Worm (Caenorhabditis elegans) whole organism, L3 larva: ENCODE data around the gene F56A11.6.
A peak's percentile ranks its signal among the peaks of the same experiment; 100 is the strongest.

Experiments used
- R02D3.7 ChIP-seq: fragments of 150-350 bp; optimal IDR thresholded peaks from 2 replicates; lab custom pipeline; 2014; ENCODE audit warnings: missing biosample characterization, missing genetic modification characterization
- ZK546.5 ChIP-seq: sonication (generic microtip); optimal IDR thresholded peaks from 2 replicates; lab custom pipeline; 2017; ENCODE audit warnings: missing biosample characterization, missing genetic modification characterization
- aly-2 ChIP-seq: fragments of 150-350 bp; optimal IDR thresholded peaks from 2 replicates; lab custom pipeline; 2014; ENCODE audit warnings: missing biosample characterization, missing genetic modification characterization
- ama-1 ChIP-seq: fragments of 150-350 bp; optimal IDR thresholded peaks from 2 replicates; lab custom pipeline; 2018
- ceh-16 ChIP-seq: sonication (generic microtip); optimal IDR thresholded peaks from 2 replicates; lab custom pipeline; 2017; ENCODE audit warnings: missing biosample characterization, missing genetic modification characterization
- ceh-28 ChIP-seq: fragments of 150-350 bp; optimal IDR thresholded peaks from 2 replicates; lab custom pipeline; 2014; ENCODE audit warnings: missing biosample characterization, missing genetic modification reagents, missing genetic modification characterization
- ceh-82 ChIP-seq: fragments of 150-350 bp; optimal IDR thresholded peaks from 2 replicates; lab custom pipeline; 2014; ENCODE audit warnings: missing biosample characterization, missing genetic modification characterization
- ceh-9 ChIP-seq: sonication (generic microtip); optimal IDR thresholded peaks from 2 replicates; lab custom pipeline; 2018; ENCODE audit warnings: missing biosample characterization, missing genetic modification characterization
- egl-27 ChIP-seq: sonication (generic microtip); optimal IDR thresholded peaks from 4 replicates; lab custom pipeline; 2017; ENCODE audit warnings: missing biosample characterization, missing genetic modification reagents, missing genetic modification characterization
- egl-5 ChIP-seq: fragments of 150-350 bp; optimal IDR thresholded peaks from 2 replicates; lab custom pipeline; 2017; ENCODE audit warnings: missing biosample characterization, missing genetic modification reagents, missing genetic modification characterization, inconsistent platforms
- elt-2 ChIP-seq: sonication (generic microtip); optimal IDR thresholded peaks from 2 replicates; lab custom pipeline; 2016; ENCODE audit warnings: missing genetic modification reagents, mild to moderate bottlenecking, missing genetic modification characterization, missing compliant biosample characterization
- elt-3 ChIP-seq, 3 experiments: fragments of 150-350 bp in 1 of 3; sonication (generic microtip) in 2 of 3; optimal IDR thresholded peaks; 2 replicates in 2 of 3; 4 replicates in 1 of 3; lab custom pipeline; 2014 to 2017; ENCODE audit warnings: missing biosample characterization in 3 of 3, missing genetic modification characterization in 3 of 3
- eor-1 ChIP-seq, 2 experiments: fragments of 150-350 bp; optimal IDR thresholded peaks; 2 replicates each; lab custom pipeline; 2014 to 2018; ENCODE audit warnings: missing biosample characterization in 2 of 2, missing genetic modification characterization in 2 of 2
- fkh-2 ChIP-seq: fragments of 150-350 bp; optimal IDR thresholded peaks from 2 replicates; lab custom pipeline; 2014; ENCODE audit warnings: missing biosample characterization, missing genetic modification reagents, missing genetic modification characterization
- hmg-11 ChIP-seq: sonication (generic microtip); optimal IDR thresholded peaks from 2 replicates; lab custom pipeline; 2016; ENCODE audit warnings: missing genetic modification characterization, missing compliant biosample characterization
- jun-1 ChIP-seq: fragments of 150-350 bp; optimal IDR thresholded peaks from 2 replicates; lab custom pipeline; 2014; ENCODE audit warnings: missing biosample characterization, missing genetic modification reagents, missing genetic modification characterization
- lsy-12 ChIP-seq: sonication (generic microtip); optimal IDR thresholded peaks from 2 replicates; lab custom pipeline; 2016; ENCODE audit warnings: mild to moderate bottlenecking, missing genetic modification characterization, missing compliant biosample characterization
- mml-1 ChIP-seq: fragments of 150-350 bp; sonication (generic microtip); optimal IDR thresholded peaks from 3 replicates; lab custom pipeline; 2014; ENCODE audit warnings: missing biosample characterization, missing genetic modification characterization
- nhr-11 ChIP-seq: fragments of 150-350 bp; optimal IDR thresholded peaks from 2 replicates; lab custom pipeline; 2014; ENCODE audit warnings: missing biosample characterization, missing genetic modification characterization
- nhr-23 ChIP-seq: fragments of 150-350 bp; optimal IDR thresholded peaks from 2 replicates; lab custom pipeline; 2014; ENCODE audit warnings: missing biosample characterization, missing genetic modification reagents, missing genetic modification characterization
- nhr-237 ChIP-seq: fragments of 150-350 bp; optimal IDR thresholded peaks from 2 replicates; lab custom pipeline; 2014; ENCODE audit warnings: missing biosample characterization, missing genetic modification characterization
- nhr-28 ChIP-seq: fragments of 150-350 bp; optimal IDR thresholded peaks from 2 replicates; lab custom pipeline; 2014; ENCODE audit warnings: missing biosample characterization, missing genetic modification characterization
- nhr-67 ChIP-seq: fragments of 150-350 bp; optimal IDR thresholded peaks from 2 replicates; lab custom pipeline; 2014; ENCODE audit warnings: missing biosample characterization, missing genetic modification characterization
- nhr-76 ChIP-seq: fragments of 150-350 bp; sonication (generic microtip); optimal IDR thresholded peaks from 5 replicates; lab custom pipeline; 2014; ENCODE audit warnings: missing biosample characterization, missing genetic modification characterization
- nhr-77 ChIP-seq: fragments of 150-350 bp; optimal IDR thresholded peaks from 2 replicates; lab custom pipeline; 2014; ENCODE audit warnings: missing biosample characterization, missing genetic modification characterization
- pha-4 ChIP-seq: fragments of 150-350 bp; optimal IDR thresholded peaks from 2 replicates; lab custom pipeline; 2014; ENCODE audit warnings: missing biosample characterization, missing genetic modification reagents, missing genetic modification characterization
- pqm-1 ChIP-seq: fragments of 150-350 bp; optimal IDR thresholded peaks from 2 replicates; lab custom pipeline; 2017; ENCODE audit warnings: missing biosample characterization, missing genetic modification characterization, inconsistent platforms
- sea-2 ChIP-seq: fragments of 150-350 bp; sonication (generic microtip); optimal IDR thresholded peaks from 4 replicates; lab custom pipeline; 2014; ENCODE audit warnings: missing biosample characterization, missing genetic modification reagents, missing genetic modification characterization
- tbx-2 ChIP-seq: sonication (generic microtip); optimal IDR thresholded peaks from 2 replicates; lab custom pipeline; 2016; ENCODE audit warnings: mild to moderate bottlenecking, missing genetic modification characterization, missing compliant biosample characterization
- unc-39 ChIP-seq: sonication (generic microtip); optimal IDR thresholded peaks from 4 replicates; lab custom pipeline; 2017; ENCODE audit warnings: missing biosample characterization, missing genetic modification characterization
- unc-62 ChIP-seq: fragments of 150-350 bp; sonication (generic microtip); optimal IDR thresholded peaks from 4 replicates; lab custom pipeline; 2014; ENCODE audit warnings: missing biosample characterization, missing genetic modification reagents, missing genetic modification characterization
- zag-1 ChIP-seq: fragments of 150-350 bp; optimal IDR thresholded peaks from 2 replicates; lab custom pipeline; 2014; ENCODE audit warnings: missing biosample characterization, missing genetic modification characterization
- ztf-4 ChIP-seq: fragments of 150-350 bp; optimal IDR thresholded peaks from 2 replicates; lab custom pipeline; 2014; ENCODE audit warnings: missing biosample characterization, missing genetic modification characterization

The F56A11.6 gene

DNA sequence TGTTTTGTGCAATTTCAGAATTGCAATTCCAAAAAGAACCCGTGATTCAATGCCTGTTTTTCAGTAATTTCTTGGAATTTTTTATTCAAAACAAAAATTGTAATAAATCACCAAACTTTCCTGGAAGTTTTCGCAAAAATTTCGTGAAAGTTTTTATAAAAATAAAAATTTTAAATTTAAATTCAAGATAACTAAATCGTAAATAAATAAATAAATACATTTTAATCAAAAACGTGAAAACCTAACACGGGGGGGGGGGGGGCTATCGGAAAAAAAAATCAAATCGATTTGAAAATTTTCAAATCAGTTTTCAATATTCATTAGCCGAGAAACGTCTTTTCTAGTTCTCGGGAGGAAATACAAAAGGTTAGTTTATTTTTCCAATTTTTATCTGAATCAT lies 11.0 kb upstream of the F56A11.6 start, which contains the start of gene C18H7.4:
TSS of gene C18H7.4 (plus strand) at position 301 of the 400 bp plus-strand sequence.
- TF ChIP-seq lsy-12 (no peak), unc-62 (GFP tag; lab: Kevin White, UChicago) (no peak), ZK546.5 (tag; lab: Kevin White, UChicago) (no peak), pha-4 (tag; lab: Kevin White, UChicago) (no peak), hmg-11 (tag; lab: Kevin White, UChicago) (no peak), jun-1 (tag; lab: Kevin White, UChicago) (no peak), ceh-82 (tag; lab: Kevin White, UChicago) (no peak), nhr-76 (tag; lab: Kevin White, UChicago) (no peak), zag-1 (tag; lab: Kevin White, UChicago) (no peak), ztf-4 (tag; lab: Kevin White, UChicago) (no peak), egl-27 (tag; lab: Kevin White, UChicago) (no peak), nhr-237 (tag; lab: Kevin White, UChicago) (no peak), nhr-77 (no peak), ceh-28 (tag; lab: Kevin White, UChicago) (no peak), R02D3.7 (tag; lab: Kevin White, UChicago) (no peak), pqm-1 (tag; lab: Kevin White, UChicago) (no peak), nhr-67 (tag; lab: Kevin White, UChicago) (no peak), ceh-16 (tag; lab: Kevin White, UChicago) (no peak), ceh-9 (no peak)

DNA sequence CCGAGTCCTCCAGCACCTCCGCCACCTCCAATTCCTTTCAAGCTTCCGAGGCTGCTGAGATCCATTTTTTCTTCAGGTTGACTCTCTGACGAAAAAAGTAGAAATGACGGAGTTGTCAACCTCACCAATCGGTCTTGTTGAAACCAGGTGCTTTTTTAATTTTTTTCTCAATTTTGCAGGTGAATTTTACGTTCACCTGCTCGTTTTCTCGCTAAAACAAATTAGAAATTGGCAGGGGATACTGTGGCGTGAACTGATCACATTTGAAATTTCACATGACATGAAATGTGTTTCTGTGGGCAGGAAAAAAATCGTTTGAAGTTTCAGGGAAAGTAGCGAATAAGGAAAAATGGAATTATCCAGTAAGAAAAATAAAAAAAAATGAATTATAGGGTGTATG lies 10.4 kb upstream of the F56A11.6 start, which contains the start of gene C18H7.6:
TSS of gene C18H7.6 (minus strand) at position 104 of the 400 bp plus-strand sequence.
- TF ChIP-seq ceh-16 (tag; lab: Kevin White, UChicago) (no peak), pha-4 (tag; lab: Kevin White, UChicago) (no peak), elt-3 (tag; optimal IDR thresholded peaks at IDR 0.05; lab: Kevin White, UChicago) (no peak), ama-1 (lab: Kevin White, UChicago) (no peak), ZK546.5 (tag; lab: Kevin White, UChicago) (no peak), nhr-76 (tag; lab: Kevin White, UChicago) (no peak), tbx-2 (tag; lab: Kevin White, UChicago) (no peak), nhr-23 (tag; lab: Kevin White, UChicago) (no peak), nhr-67 (tag; lab: Kevin White, UChicago) (no peak)

DNA sequence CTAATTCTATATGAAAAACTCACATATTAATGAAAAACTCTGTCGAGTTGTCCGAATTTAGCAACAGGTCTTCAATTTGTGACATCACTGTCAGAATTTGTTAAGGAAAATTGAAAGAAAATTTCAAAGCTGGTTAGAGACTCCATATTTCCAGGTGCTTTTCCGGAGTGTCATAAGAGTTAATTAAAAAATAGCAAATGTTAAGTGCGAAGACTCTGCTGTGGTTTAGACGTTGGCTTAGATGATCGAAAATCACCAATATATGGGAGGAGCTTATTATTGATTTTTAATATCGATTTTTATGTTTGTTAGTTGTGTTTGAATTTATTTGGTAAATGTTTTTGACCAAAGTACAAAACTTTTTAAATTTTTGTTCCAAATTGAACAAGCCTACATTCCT lies 5.7 kb upstream of the F56A11.6 start, which contains the start of gene C18H7.12:
TSS of gene C18H7.12 (minus strand) at position 101 of the 400 bp plus-strand sequence.
- TF ChIP-seq pqm-1 (tag; lab: Kevin White, UChicago): no peak
- TF ChIP-seq ceh-28 (tag; lab: Kevin White, UChicago): peak; percentile 13

DNA sequence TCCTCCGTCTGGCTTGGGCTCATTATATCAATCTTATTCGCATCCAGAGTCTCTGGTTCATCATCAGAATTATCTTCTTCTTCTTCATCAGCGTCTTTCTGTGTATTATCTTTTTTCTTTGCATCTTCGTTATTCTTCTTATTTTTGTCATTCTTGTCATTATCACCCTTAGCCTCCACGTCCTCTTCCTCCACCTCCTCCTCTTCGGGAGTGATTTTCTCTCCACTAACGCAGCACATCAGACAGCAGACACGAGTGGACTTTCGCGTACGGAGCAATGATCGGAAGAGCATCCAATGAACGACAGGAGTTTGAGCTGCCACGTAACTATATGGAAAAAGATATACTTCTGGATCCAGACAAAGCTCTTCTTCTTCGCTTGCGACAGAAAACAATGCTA lies 2.0 kb upstream of the F56A11.6 start:
- TF ChIP-seq mml-1: no peak
- no peak for TF ChIP-seq sea-2 (GFP tag; lab: Kevin White, UChicago)
- TF ChIP-seq ZK546.5 (tag; lab: Kevin White, UChicago): no peak
- TF ChIP-seq nhr-67 (tag; lab: Kevin White, UChicago): no peak
- TF ChIP-seq pqm-1 (tag; lab: Kevin White, UChicago): no peak
- TF ChIP-seq nhr-76 (tag; lab: Kevin White, UChicago): no peak
- TF ChIP-seq ceh-82 (tag; lab: Kevin White, UChicago): no peak
- no peak for TF ChIP-seq aly-2 (tag; lab: Kevin White, UChicago)
- no peak for TF ChIP-seq nhr-11 (tag; lab: Kevin White, UChicago)

DNA sequence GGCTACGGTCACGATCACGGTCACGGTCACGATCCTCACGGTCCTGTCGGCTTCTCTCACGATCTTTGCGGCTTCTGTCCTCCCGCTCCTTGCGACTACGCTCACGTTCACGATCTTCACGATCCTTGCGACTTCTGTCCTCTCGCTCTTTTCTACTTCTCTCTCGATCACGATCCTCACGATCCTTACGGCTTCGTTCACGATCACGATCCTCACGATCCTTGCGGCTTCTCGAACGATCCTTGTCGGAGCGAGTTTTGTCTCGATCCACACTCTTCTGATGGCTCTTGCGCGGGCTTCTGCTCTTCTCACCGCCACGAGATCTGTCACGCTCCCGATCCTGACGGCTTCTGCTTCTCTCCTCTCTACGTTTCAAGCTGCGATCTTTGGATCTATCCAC lies 1.5 kb downstream of the F56A11.6 start:
- TF ChIP-seq nhr-76 (tag; lab: Kevin White, UChicago) (no peak), ceh-28 (tag; lab: Kevin White, UChicago) (no peak), hmg-11 (tag; lab: Kevin White, UChicago) (no peak), nhr-67 (tag; lab: Kevin White, UChicago) (no peak), egl-27 (tag; lab: Kevin White, UChicago) (no peak), nhr-77 (no peak), elt-2 (tag; lab: Kevin White, UChicago) (no peak), ceh-9 (no peak), nhr-28 (tag; lab: Kevin White, UChicago) (no peak), pha-4 (tag; lab: Kevin White, UChicago) (no peak), ztf-4 (tag; lab: Kevin White, UChicago) (no peak), sea-2 (GFP tag; lab: Kevin White, UChicago) (no peak), eor-1 (tag; optimal IDR thresholded peaks at IDR 0.05; lab: Kevin White, UChicago) (no peak), unc-39 (tag; lab: Kevin White, UChicago) (no peak), egl-5 (no peak), fkh-2 (tag; lab: Kevin White, UChicago) (no peak)
- TF ChIP-seq, all 47 proteins: peak for 0
